Fruit fly (Drosophila melanogaster): ENCODE data around the gene CG13101.

The CG13101 gene

dm6 chr2L:8937003-8937402 lies 47.7 kb downstream of the CG13101 start, which contains the start of gene Tsp29Fb (continued):
- TF ChIP-seq hb (GFP tag; IDR thresholded peaks at IDR 0.05; ENCODE audit: partially characterized antibody) (no peak), CG1024 (GFP tag; IDR thresholded peaks at IDR 0.05) (no peak), sim (GFP tag; IDR thresholded peaks at IDR 0.05) (no peak), Antp (GFP tag; optimal IDR thresholded peaks at IDR 0.05) (peak; percentile 39), ab (GFP tag; optimal IDR thresholded peaks at IDR 0.05) (no peak), twi (tag; optimal IDR thresholded peaks at IDR 0.05) (no peak), Sox100B (GFP tag; optimal IDR thresholded peaks at IDR 0.05) (peak; percentile 77), Hsf (GFP tag; optimal IDR thresholded peaks at IDR 0.05) (peak; percentile 58), CG2202 (tag; optimal IDR thresholded peaks at IDR 0.05) (no peak), gfzf (GFP tag; optimal IDR thresholded peaks at IDR 0.05) (no peak), CG12391 (tag; optimal IDR thresholded peaks at IDR 0.05) (peak; percentile 80), CG12219 (GFP tag; optimal IDR thresholded peaks at IDR 0.05) (peak; percentile 60), CG32532 (GFP tag; IDR thresholded peaks at IDR 0.05) (peak; percentile 76), CG17328 (GFP tag; IDR thresholded peaks at IDR 0.05) (no peak), CG4730 (GFP tag; IDR thresholded peaks at IDR 0.05) (0 out of 2 replicates have a peak, but pooled peaks have one; percentile 45), Hr51 (GFP tag; optimal IDR thresholded peaks at IDR 0.05) (peak in 1 of 2 experiments; percentile 90), Sox102F (GFP tag; optimal IDR thresholded peaks at IDR 0.05) (peak; percentile 81), Lpt (GFP tag; optimal IDR thresholded peaks at IDR 0.05) (no peak), ttk (GFP tag; IDR thresholded peaks at IDR 0.05) (peak; percentile 51), CG16863 (GFP tag; optimal IDR thresholded peaks at IDR 0.05) (peak; percentile 31), sc (optimal IDR thresholded peaks at IDR 0.05) (no peak), sc (GFP tag; optimal IDR thresholded peaks at IDR 0.05) (peak; percentile 14), CG1602 (GFP tag; optimal IDR thresholded peaks at IDR 0.05) (peak; percentile 49), tll (GFP tag; optimal IDR thresholded peaks at IDR 0.05) (no peak), CG14965 (GFP tag; optimal IDR thresholded peaks at IDR 0.05; ENCODE audit: borderline replicate concordance) (no peak), run (tag; optimal IDR thresholded peaks at IDR 0.05) (peak; percentile 52), HmgZ (tag; optimal IDR thresholded peaks at IDR 0.05) (peak; percentile 79), hkb (optimal IDR thresholded peaks at IDR 0.05) (no peak), hkb (GFP tag; IDR thresholded peaks at IDR 0.05) (peak; percentile 83), odd (GFP tag; optimal IDR thresholded peaks at IDR 0.05) (peak; percentile 62), tna (GFP tag; IDR thresholded peaks at IDR 0.05; ENCODE audit: partially characterized antibody) (no peak), CG6683 (GFP tag; optimal IDR thresholded peaks at IDR 0.05) (peak; percentile 62), Jarid2 (GFP tag; optimal IDR thresholded peaks at IDR 0.05) (peak; percentile 12), Ets65A (GFP tag) (peak; percentile 79), oc (tag; optimal IDR thresholded peaks at IDR 0.05) (peak; percentile 38), nerfin-2 (GFP tag; IDR thresholded peaks at IDR 0.05; ENCODE audit: partially characterized antibody) (no peak), CG7357 (GFP tag; IDR thresholded peaks at IDR 0.05) (peak; percentile 67; the same call in 2 of the 3 replicates), sr (GFP tag; IDR thresholded peaks at IDR 0.05) (no peak; the same call in 2 of the 3 replicates), CG8944 (GFP tag; optimal IDR thresholded peaks at IDR 0.05) (peak; percentile 34), Six4 (GFP tag; optimal IDR thresholded peaks at IDR 0.05) (peak; percentile 51), CG12744 (GFP tag; optimal IDR thresholded peaks at IDR 0.05) (peak; percentile 29), prd (optimal IDR thresholded peaks at IDR 0.05) (no peak), prd (GFP tag; IDR thresholded peaks at IDR 0.05) (peak; percentile 72), Vsx1 (GFP tag; optimal IDR thresholded peaks at IDR 0.05) (no peak), ap (GFP tag; IDR thresholded peaks at IDR 0.05) (peak; percentile 35; the same call in 1 of the 2 replicates), ash1 (GFP tag; optimal IDR thresholded peaks at IDR 0.05) (no peak), NK7.1 (GFP tag; optimal IDR thresholded peaks at IDR 0.05) (no peak), CG7745 (tag; optimal IDR thresholded peaks at IDR 0.05) (no peak), gsb (GFP tag; IDR thresholded peaks at IDR 0.05) (no peak), CG15514 (GFP tag; optimal IDR thresholded peaks at IDR 0.05) (peak; percentile 62), CG3065 (GFP tag; optimal IDR thresholded peaks at IDR 0.05) (no peak), peb (GFP tag; IDR thresholded peaks at IDR 0.05) (no peak)
